Fruit fly (Drosophila melanogaster): ENCODE data around the gene CG32266.
A peak's percentile ranks its signal among the peaks of the same experiment; 100 is the strongest.

CG32266 gene

DNA sequence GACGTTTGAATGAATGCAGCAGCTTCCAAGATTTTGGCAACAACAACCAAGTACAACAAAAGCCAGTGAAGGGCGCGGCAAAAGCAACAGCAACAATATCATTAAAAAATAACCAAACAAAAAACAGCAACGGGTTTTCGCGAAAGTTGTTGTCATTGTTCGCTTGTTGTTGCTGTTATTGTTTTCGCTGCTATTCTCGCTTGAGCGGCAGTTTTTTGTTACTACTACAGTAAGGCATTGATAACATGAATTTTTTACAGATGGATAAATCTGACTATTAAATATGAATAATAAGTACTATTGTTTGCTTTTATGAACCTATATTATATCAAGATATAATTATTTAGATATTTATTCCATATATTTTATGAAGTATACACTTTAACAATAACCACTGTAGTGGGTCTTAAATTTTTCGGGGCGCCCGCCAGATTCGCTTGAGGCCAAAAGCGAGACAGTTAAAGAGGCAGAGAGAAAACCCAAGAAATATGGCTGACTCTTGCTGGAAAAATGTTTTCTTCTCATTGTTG is 19.1 kb upstream of the CG32266 start (continued):
- TF ChIP-seq so (GFP tag; IDR thresholded peaks at IDR 0.05) (peak; percentile 81; the same call in 2 of the 3 replicates), Pdp1 (GFP tag; optimal IDR thresholded peaks at IDR 0.05) (no peak), rib (GFP tag; IDR thresholded peaks at IDR 0.05) (peak; percentile 83), ro (GFP tag; IDR thresholded peaks at IDR 0.05) (peak; percentile 52; the same call in 1 of the 2 replicates), Atf-2 (GFP tag; optimal IDR thresholded peaks at IDR 0.05) (no peak), GATAe (GFP tag; conservative IDR thresholded peaks at IDR 0.05) (peak; percentile 27; the same call in 1 of the 2 replicates), CG2712 (tag; optimal IDR thresholded peaks at IDR 0.05) (peak; percentile 65), HmgD (GFP tag; optimal IDR thresholded peaks at IDR 0.05) (no peak), oc (tag; optimal IDR thresholded peaks at IDR 0.05) (peak; percentile 46), corto (GFP tag; optimal IDR thresholded peaks at IDR 0.05) (no peak), Mad (GFP tag; optimal IDR thresholded peaks at IDR 0.05) (no peak), Meics (GFP tag; optimal IDR thresholded peaks at IDR 0.05) (peak; percentile 83), Med (GFP tag) (peak; percentile 83), Fer1 (GFP tag; optimal IDR thresholded peaks at IDR 0.05) (peak; percentile 82), hb (GFP tag; IDR thresholded peaks at IDR 0.05; ENCODE audit: partially characterized antibody) (no peak), HmgZ (tag; optimal IDR thresholded peaks at IDR 0.05) (peak; percentile 66), ken (GFP tag; IDR thresholded peaks at IDR 0.05) (no peak), CG7556 (GFP tag; optimal IDR thresholded peaks at IDR 0.05) (peak; percentile 78), pzg (GFP tag; optimal IDR thresholded peaks at IDR 0.05) (no peak), D19A (tag; optimal IDR thresholded peaks at IDR 0.05) (peak; percentile 52), lab (GFP tag; optimal IDR thresholded peaks at IDR 0.05) (peak; percentile 85), CG12155 (GFP tag; optimal IDR thresholded peaks at IDR 0.05) (peak; percentile 79), cg (GFP tag; optimal IDR thresholded peaks at IDR 0.05) (no peak), dmrt11E (tag; optimal IDR thresholded peaks at IDR 0.05) (no peak), CG9817 (tag; optimal IDR thresholded peaks at IDR 0.05) (peak; percentile 78), hbn (GFP tag; IDR thresholded peaks at IDR 0.05; ENCODE audit: partially characterized antibody) (no peak), tap (tag; optimal IDR thresholded peaks at IDR 0.05) (peak; percentile 80), CG5245 (GFP tag; optimal IDR thresholded peaks at IDR 0.05) (peak; percentile 19), nau (GFP tag; optimal IDR thresholded peaks at IDR 0.05) (peak; percentile 35), disco-r (GFP tag; optimal IDR thresholded peaks at IDR 0.05) (no peak), Drgx (GFP tag; IDR thresholded peaks at IDR 0.05) (peak; percentile 89), Optix (GFP tag; IDR thresholded peaks at IDR 0.05) (no peak), CG2889 (GFP tag; IDR thresholded peaks at IDR 0.05) (peak; percentile 41; the same call in 1 of the 3 replicates), her (GFP tag; optimal IDR thresholded peaks at IDR 0.05) (no peak), exex (tag; optimal IDR thresholded peaks at IDR 0.05) (peak; percentile 55), Sox100B (GFP tag; optimal IDR thresholded peaks at IDR 0.05) (peak; percentile 53), CG1529 (GFP tag; optimal IDR thresholded peaks at IDR 0.05) (no peak), CG33557 (GFP tag; optimal IDR thresholded peaks at IDR 0.05) (no peak), dysf (GFP tag; IDR thresholded peaks at IDR 0.05) (peak; percentile 93), CG30431 (GFP tag; optimal IDR thresholded peaks at IDR 0.05) (no peak), CG9932 (GFP tag; IDR thresholded peaks at IDR 0.05) (peak; percentile 89), CG9727 (GFP tag; optimal IDR thresholded peaks at IDR 0.05) (peak; percentile 75), insv (GFP tag; optimal IDR thresholded peaks at IDR 0.05) (no peak), Dad (GFP tag; optimal IDR thresholded peaks at IDR 0.05) (no peak), en (GFP tag; optimal IDR thresholded peaks at IDR 0.05) (no peak), CG15073 (GFP tag; optimal IDR thresholded peaks at IDR 0.05) (no peak), CkIIα-i1 (GFP tag; IDR thresholded peaks at IDR 0.05) (no peak), B-H1 (GFP tag; IDR thresholded peaks at IDR 0.05) (peak; percentile 61), Sin3A (optimal IDR thresholded peaks at IDR 0.05) (no peak), pnt (GFP tag; optimal IDR thresholded peaks at IDR 0.05) (no peak), CG9609 (GFP tag; optimal IDR thresholded peaks at IDR 0.05) (no peak)

Data from whole organism, embryonic.